Worm (Caenorhabditis elegans): ENCODE data around the gene ubc-15.

DNA sequence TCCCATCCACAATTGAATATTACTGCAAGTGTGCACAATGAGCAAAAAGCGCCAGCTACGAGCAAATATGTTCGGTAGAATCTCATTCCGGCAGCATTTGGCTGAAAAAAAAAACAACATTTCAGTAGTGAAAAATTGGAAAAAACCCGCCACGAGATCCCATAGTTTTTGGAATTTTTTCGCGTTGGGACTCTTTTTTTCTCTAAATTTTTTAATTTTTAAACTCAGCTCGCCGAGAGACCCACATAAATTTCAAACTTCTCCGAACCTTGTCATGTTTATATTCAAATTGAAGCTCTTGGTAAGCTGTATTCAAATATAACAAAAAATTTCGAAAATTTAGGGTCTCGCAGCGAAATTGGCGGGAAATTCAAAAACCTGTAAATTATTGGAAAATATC, 19.1 kb downstream of the ubc-15 start, which contains the start of gene sqv-2:
- TF ChIP-seq ces-1 (GFP tag; optimal IDR thresholded peaks at IDR 0.05) (no peak), lin-13 (GFP tag; optimal IDR thresholded peaks at IDR 0.05) (no peak), C04F5.9 (tag; optimal IDR thresholded peaks at IDR 0.05) (no peak), aly-2 (tag; optimal IDR thresholded peaks at IDR 0.05) (no peak), dsc-1 (tag; optimal IDR thresholded peaks at IDR 0.05) (no peak), ceh-82 (tag; optimal IDR thresholded peaks at IDR 0.05) (no peak), zag-1 (tag; optimal IDR thresholded peaks at IDR 0.05) (no peak), nhr-77 (tag; optimal IDR thresholded peaks at IDR 0.05) (no peak), irx-1 (tag; optimal IDR thresholded peaks at IDR 0.05) (no peak), unc-62 (GFP tag; optimal IDR thresholded peaks at IDR 0.05) (no peak), nhr-237 (tag; optimal IDR thresholded peaks at IDR 0.05) (no peak), mdl-1 (tag; optimal IDR thresholded peaks at IDR 0.05) (no peak), aha-1 (tag; optimal IDR thresholded peaks at IDR 0.05) (no peak)

All from whole organism, L1 larva.